Fruit fly (Drosophila melanogaster): ENCODE results near the gene CecA2.
A peak's percentile ranks its signal among the peaks of the same experiment; 100 is the strongest.

Gene CecA2

DNA sequence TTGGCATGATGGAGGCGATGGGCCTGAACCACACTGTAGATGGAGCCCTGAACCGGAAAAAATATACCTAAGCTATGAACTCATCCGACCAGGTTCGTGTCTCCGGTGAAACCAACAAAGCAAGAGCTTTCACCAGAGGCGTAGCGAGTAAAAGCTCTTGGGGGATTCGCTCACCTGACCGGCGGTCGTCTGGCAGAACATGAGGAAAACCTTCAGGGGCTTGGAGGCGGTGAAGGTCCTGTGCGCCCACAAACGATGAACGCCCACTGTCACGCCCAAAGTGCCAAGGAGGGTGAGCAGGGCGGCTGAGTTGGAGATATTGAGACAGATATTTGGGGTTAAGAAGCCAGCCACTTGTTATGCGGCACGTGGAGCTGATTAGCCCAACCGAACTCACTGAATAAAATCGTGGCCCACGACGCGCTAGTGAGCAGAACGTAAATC is 16.3 kb upstream of the CecA2 start (continued):
- TF ChIP-seq MTF-1 (GFP tag; optimal IDR thresholded peaks at IDR 0.05; ENCODE audit: borderline replicate concordance) (no peak), Hand (GFP tag; optimal IDR thresholded peaks at IDR 0.05) (no peak), CG1529 (GFP tag; optimal IDR thresholded peaks at IDR 0.05) (no peak), CG32767 (GFP tag; IDR thresholded peaks at IDR 0.05) (no peak), CG2712 (tag; optimal IDR thresholded peaks at IDR 0.05) (peak; percentile 25), knrl (GFP tag; IDR thresholded peaks at IDR 0.05; ENCODE audit: partially characterized antibody) (no peak), Stat92E (GFP tag; optimal IDR thresholded peaks at IDR 0.05) (no peak), Ssrp (tag; optimal IDR thresholded peaks at IDR 0.05) (no peak), CG12769 (tag; optimal IDR thresholded peaks at IDR 0.05) (peak; percentile 65), HHEX (GFP tag; optimal IDR thresholded peaks at IDR 0.05) (peak; percentile 14), CG8281 (tag; optimal IDR thresholded peaks at IDR 0.05) (no peak), lbe (GFP tag; optimal IDR thresholded peaks at IDR 0.05) (no peak), CG16863 (GFP tag; optimal IDR thresholded peaks at IDR 0.05) (no peak), ro (GFP tag; IDR thresholded peaks at IDR 0.05) (no peak), Ada2b (GFP tag; IDR thresholded peaks at IDR 0.05) (peak; percentile 45), Lim3 (GFP tag; IDR thresholded peaks at IDR 0.05) (no peak), Asciz (GFP tag; optimal IDR thresholded peaks at IDR 0.05) (no peak), CG12219 (GFP tag; optimal IDR thresholded peaks at IDR 0.05) (peak; percentile 17), Camta (GFP tag; optimal IDR thresholded peaks at IDR 0.05) (no peak), grn (GFP tag; optimal IDR thresholded peaks at IDR 0.05) (no peak), Dfd (GFP tag; optimal IDR thresholded peaks at IDR 0.05) (no peak), ttk (GFP tag; IDR thresholded peaks at IDR 0.05) (0 out of 2 replicates have a peak, but pooled peaks have one; percentile 20), CG13123 (GFP tag; optimal IDR thresholded peaks at IDR 0.05) (no peak), CG1603 (tag; optimal IDR thresholded peaks at IDR 0.05) (peak; percentile 37), CG9797 (GFP tag; optimal IDR thresholded peaks at IDR 0.05) (no peak), shn (GFP tag; optimal IDR thresholded peaks at IDR 0.05) (peak; percentile 22), Side (GFP tag; optimal IDR thresholded peaks at IDR 0.05) (peak; percentile 5), CG11247 (GFP tag; IDR thresholded peaks at IDR 0.05) (peak; percentile 54; the same call in 1 of the 2 replicates), CG11456 (GFP tag; IDR thresholded peaks at IDR 0.05) (peak; percentile 83), pzg (GFP tag; optimal IDR thresholded peaks at IDR 0.05) (peak; percentile 47), chm (GFP tag; IDR thresholded peaks at IDR 0.05) (peak; percentile 80; the same call in 1 of the 2 replicates), CG13287 (GFP tag; IDR thresholded peaks at IDR 0.05; ENCODE audit: partially characterized antibody) (peak; percentile 54; the same call in 1 of the 2 replicates), CG11398 (GFP tag; optimal IDR thresholded peaks at IDR 0.05) (peak; percentile 16), pan (optimal IDR thresholded peaks at IDR 0.05) (no peak), pan (GFP tag; optimal IDR thresholded peaks at IDR 0.05 in 1 of 2, IDR thresholded peaks at IDR 0.05 in 1 of 2) (peak in 1 of 2 experiments; percentile 55), CG8944 (GFP tag; optimal IDR thresholded peaks at IDR 0.05) (peak; percentile 47), CG12942 (GFP tag; optimal IDR thresholded peaks at IDR 0.05) (peak; percentile 24), gcm2 (GFP tag; optimal IDR thresholded peaks at IDR 0.05) (no peak), CG4328 (GFP tag; optimal IDR thresholded peaks at IDR 0.05) (no peak), CG6689 (GFP tag; IDR thresholded peaks at IDR 0.05) (no peak), az2 (GFP tag; optimal IDR thresholded peaks at IDR 0.05) (no peak), CG2202 (tag; optimal IDR thresholded peaks at IDR 0.05) (no peak), CG3847 (GFP tag; IDR thresholded peaks at IDR 0.05) (peak; percentile 63), CG6765 (GFP tag; optimal IDR thresholded peaks at IDR 0.05) (no peak), fd3F (GFP tag; optimal IDR thresholded peaks at IDR 0.05) (no peak), ind (GFP tag; optimal IDR thresholded peaks at IDR 0.05) (peak; percentile 41), vvl (GFP tag; IDR thresholded peaks at IDR 0.05) (peak; percentile 75), CG10543 (GFP tag; optimal IDR thresholded peaks at IDR 0.05) (peak; percentile 67), CG6654 (GFP tag; optimal IDR thresholded peaks at IDR 0.05) (no peak), btn (GFP tag; optimal IDR thresholded peaks at IDR 0.05) (no peak), CG7928 (GFP tag; optimal IDR thresholded peaks at IDR 0.05) (peak; percentile 93)

Data from whole organism, embryonic.